Worm (Caenorhabditis elegans): ENCODE measurements around the gene Y46H3A.4.
A peak's percentile ranks its signal among the peaks of the same experiment; 100 is the strongest.

ce11 chrV:1829973-1830372 lies 19.0 kb upstream of the Y46H3A.4 start, which contains the start of gene Y32G9B.1:
- no peak for TF ChIP-seq vab-7 (GFP tag; IDR thresholded peaks at IDR 0.05)
- TF ChIP-seq ces-1 (GFP tag; optimal IDR thresholded peaks at IDR 0.05) = no peak
- TF ChIP-seq pha-4 (GFP tag; IDR thresholded peaks at IDR 0.05) = no peak
- no peak for TF ChIP-seq pha-4 (tag; optimal IDR thresholded peaks at IDR 0.05)
- no peak for TF ChIP-seq dmd-8 (GFP tag; IDR thresholded peaks at IDR 0.05)
- no peak for TF ChIP-seq Y75B8A.6 (GFP tag; IDR thresholded peaks at IDR 0.05)
- peak in 1 of 2 experiments; percentile 20 for TF ChIP-seq mdl-1 (tag; optimal IDR thresholded peaks at IDR 0.05)
- no peak for TF ChIP-seq egl-43 (GFP tag; IDR thresholded peaks at IDR 0.05)
- no peak for TF ChIP-seq nhr-237 (tag; optimal IDR thresholded peaks at IDR 0.05)
- no peak for TF ChIP-seq nhr-48 (tag; optimal IDR thresholded peaks at IDR 0.05)
